Fruit fly (Drosophila melanogaster) whole organism, embryonic: ENCODE results near the gene CG31515.
A peak's percentile ranks its signal among the peaks of the same experiment; 100 is the strongest.

Experiments used
- B-H2 ChIP-seq: fragments of 200-800 bp; sonication (Bioruptor generic); optimal IDR thresholded peaks from 2 replicates; lab custom pipeline; 2018; ENCODE audit warnings: missing biosample characterization, mild to moderate bottlenecking, missing genetic modification characterization
- CG12219 ChIP-seq: fragments of 200-800 bp; sonication (Bioruptor generic); optimal IDR thresholded peaks from 3 replicates; lab custom pipeline; 2018; ENCODE audit warnings: missing biosample characterization, mild to moderate bottlenecking, missing genetic modification characterization
- CG12236 ChIP-seq: fragments of 200-800 bp; sonication (Bioruptor generic); optimal IDR thresholded peaks from 2 replicates; lab custom pipeline; 2016; ENCODE audit warnings: missing biosample characterization, missing genetic modification characterization
- CG12942 ChIP-seq: fragments of 200-800 bp; sonication (Bioruptor generic); optimal IDR thresholded peaks from 3 replicates; lab custom pipeline; 2016; ENCODE audit warnings: missing biosample characterization, missing genetic modification characterization
- CG13123 ChIP-seq: fragments of 200-800 bp; sonication (Bioruptor generic); optimal IDR thresholded peaks from 2 replicates; lab custom pipeline; 2016; ENCODE audit warnings: missing biosample characterization, missing genetic modification characterization
- CG14667 ChIP-seq: fragments of 200-800 bp; sonication (Bioruptor generic); IDR thresholded peaks from 2 replicates; pipeline ENCODE4 v1.3.6; 2022; ENCODE audit warnings: missing biosample characterization, missing genetic modification characterization
- CG15011 ChIP-seq: fragments of 200-800 bp; sonication (Bioruptor generic); optimal IDR thresholded peaks from 3 replicates; lab custom pipeline; 2018; ENCODE audit warnings: missing biosample characterization, mild to moderate bottlenecking, missing genetic modification characterization
- CG15479 ChIP-seq: fragments of 200-800 bp; sonication (Bioruptor generic); optimal IDR thresholded peaks from 3 replicates; lab custom pipeline; 2019; ENCODE audit warnings: missing biosample characterization, mild to moderate bottlenecking, missing genetic modification characterization, moderate library complexity
- CG16815 ChIP-seq: fragments of 200-800 bp; sonication (Bioruptor generic); optimal IDR thresholded peaks from 3 replicates; lab custom pipeline; 2017; ENCODE audit warnings: missing biosample characterization, mild to moderate bottlenecking, missing genetic modification characterization
- CG2199 ChIP-seq: fragments of 200-800 bp; sonication (Bioruptor generic); IDR thresholded peaks from 3 replicates; pipeline ENCODE4 v1.3.6; 2022; ENCODE audit warnings: missing biosample characterization, missing genetic modification characterization
- CG2678 ChIP-seq: fragments of 200-800 bp; sonication (Bioruptor generic); optimal IDR thresholded peaks from 3 replicates; lab custom pipeline; 2019; ENCODE audit warnings: missing biosample characterization, mild to moderate bottlenecking, missing genetic modification characterization, moderate library complexity
- CG34224 ChIP-seq: fragments of 200-800 bp; sonication (Bioruptor generic); IDR thresholded peaks from 3 replicates; pipeline ENCODE4 v1.3.6; 2022; ENCODE audit warnings: missing biosample characterization, missing genetic modification characterization; ENCODE audit not compliant: partially characterized antibody
- CG3838 ChIP-seq: fragments of 200-800 bp; sonication (Bioruptor generic); optimal IDR thresholded peaks from 3 replicates; lab custom pipeline; 2016; ENCODE audit warnings: missing biosample characterization, missing genetic modification characterization
- CG6765 ChIP-seq: fragments of 200-800 bp; sonication (Bioruptor generic); optimal IDR thresholded peaks from 3 replicates; lab custom pipeline; 2017; ENCODE audit warnings: missing biosample characterization, mild to moderate bottlenecking, missing genetic modification characterization
- CG7271 ChIP-seq: fragments of 200-800 bp; sonication (Bioruptor generic); optimal IDR thresholded peaks from 2 replicates; lab custom pipeline; 2018; ENCODE audit warnings: missing biosample characterization, mild to moderate bottlenecking, missing genetic modification characterization, moderate library complexity
- CG9215 ChIP-seq: fragments of 200-800 bp; sonication (Bioruptor generic); IDR thresholded peaks from 2 replicates; pipeline ENCODE4 v1.3.6; 2022; ENCODE audit warnings: missing biosample characterization, missing genetic modification characterization
- Camta ChIP-seq: fragments of 200-800 bp; sonication (Bioruptor generic); optimal IDR thresholded peaks from 2 replicates; lab custom pipeline; 2016; ENCODE audit warnings: missing biosample characterization, missing genetic modification characterization
- D ChIP-seq, 2 experiments: fragments of 200-800 bp in 1 of 2; fragments of >200 bp in 1 of 2; sonication (Bioruptor generic) in 1 of 2; optimal IDR thresholded peaks; 2 replicates in 1 of 2; 3 replicates in 1 of 2; lab custom pipeline; 2017; ENCODE audit warnings: mild to moderate bottlenecking in 1 of 2, missing biosample characterization in 1 of 2, missing genetic modification characterization in 1 of 2, missing genetic modification reagents in 1 of 2
- D19B ChIP-seq: fragments of 200-800 bp; sonication (Bioruptor generic); optimal IDR thresholded peaks from 2 replicates; lab custom pipeline; 2017; ENCODE audit warnings: missing biosample characterization, mild to moderate bottlenecking, missing genetic modification characterization
- Dek ChIP-seq: fragments of 200-800 bp; sonication (Bioruptor generic); optimal IDR thresholded peaks from 3 replicates; lab custom pipeline; 2019; ENCODE audit warnings: missing biosample characterization, mild to moderate bottlenecking, missing genetic modification characterization, moderate library complexity
- Fer1 ChIP-seq: fragments of 200-800 bp; sonication (Bioruptor generic); optimal IDR thresholded peaks from 2 replicates; lab custom pipeline; 2017; ENCODE audit warnings: missing biosample characterization, mild to moderate bottlenecking, missing genetic modification characterization
- HLH4C ChIP-seq: fragments of 200-800 bp; sonication (Bioruptor generic); IDR thresholded peaks from 3 replicates; pipeline ENCODE4 v1.3.6; 2022; ENCODE audit warnings: missing biosample characterization, missing genetic modification characterization; ENCODE audit not compliant: partially characterized antibody
- MTF-1 ChIP-seq: fragments of 200-800 bp; sonication (Bioruptor generic); optimal IDR thresholded peaks from 2 replicates; lab custom pipeline; 2018; ENCODE audit warnings: missing biosample characterization, mild to moderate bottlenecking, missing genetic modification characterization, borderline replicate concordance
- Mad ChIP-seq: fragments of 200-800 bp; sonication (Bioruptor generic); optimal IDR thresholded peaks from 2 replicates; lab custom pipeline; 2016; ENCODE audit warnings: missing biosample characterization, missing genetic modification characterization
- Nf-YB ChIP-seq: fragments of 200-800 bp; sonication (Bioruptor generic); optimal IDR thresholded peaks from 3 replicates; lab custom pipeline; 2019; ENCODE audit warnings: missing biosample characterization, mild to moderate bottlenecking, missing genetic modification characterization, moderate library complexity
- Scr ChIP-seq: fragments of 200-800 bp; sonication (Bioruptor generic); IDR thresholded peaks from 2 replicates; pipeline ENCODE4 v1.3.6; 2022; ENCODE audit warnings: missing biosample characterization, missing genetic modification characterization; ENCODE audit not compliant: partially characterized antibody
- Side ChIP-seq: fragments of 200-800 bp; sonication (Bioruptor generic); optimal IDR thresholded peaks from 2 replicates; lab custom pipeline; 2016; ENCODE audit warnings: missing biosample characterization, missing genetic modification characterization
- Taf1 ChIP-seq: fragments of 200-800 bp; sonication (Bioruptor generic); IDR thresholded peaks from 2 replicates; pipeline ENCODE4 v1.3.6; 2022; ENCODE audit warnings: missing biosample characterization, missing genetic modification characterization
- bsh ChIP-seq, 2 experiments: fragments of 200-800 bp; sonication (Bioruptor generic); optimal IDR thresholded peaks; 2 replicates each; lab custom pipeline; 2017 to 2018; ENCODE audit warnings: mild to moderate bottlenecking in 2 of 2, missing biosample characterization in 2 of 2, missing genetic modification characterization in 2 of 2, moderate library complexity in 1 of 2
- chm ChIP-seq: fragments of 200-800 bp; sonication (Bioruptor generic); IDR thresholded peaks from 2 replicates; pipeline ENCODE4 v1.3.6; 2022; ENCODE audit warnings: missing biosample characterization, missing genetic modification characterization
- crp ChIP-seq, 2 experiments: fragments of 200-800 bp; sonication (Bioruptor generic); optimal IDR thresholded peaks; 2 replicates in 1 of 2; 3 replicates in 1 of 2; lab custom pipeline; 2017; ENCODE audit warnings: missing biosample characterization in 2 of 2, missing genetic modification characterization in 2 of 2, mild to moderate bottlenecking in 1 of 2, moderate library complexity in 1 of 2
- dan ChIP-seq: fragments of 200-800 bp; sonication (Bioruptor generic); IDR thresholded peaks from 2 replicates; pipeline ENCODE4 v1.3.6; 2022; ENCODE audit warnings: missing biosample characterization, missing genetic modification characterization
- dmrt11E ChIP-seq: fragments of 200-800 bp; sonication (Bioruptor generic); optimal IDR thresholded peaks from 3 replicates; lab custom pipeline; 2018; ENCODE audit warnings: missing biosample characterization, mild to moderate bottlenecking, missing genetic modification characterization, moderate library complexity
- fd64A ChIP-seq: fragments of 200-800 bp; sonication (Bioruptor generic); optimal IDR thresholded peaks from 3 replicates; lab custom pipeline; 2018; ENCODE audit warnings: missing biosample characterization, mild to moderate bottlenecking, missing genetic modification characterization
- fru ChIP-seq: fragments of >200 bp; optimal IDR thresholded peaks from 2 replicates; lab custom pipeline; 2017
- hbn ChIP-seq: fragments of 200-800 bp; sonication (Bioruptor generic); IDR thresholded peaks from 2 replicates; pipeline ENCODE4 v1.3.6; 2022; ENCODE audit warnings: missing biosample characterization, missing genetic modification characterization; ENCODE audit not compliant: partially characterized antibody
- knrl ChIP-seq: fragments of 200-800 bp; sonication (Bioruptor generic); IDR thresholded peaks from 3 replicates; pipeline ENCODE4 v1.3.6; 2022; ENCODE audit warnings: missing biosample characterization, missing genetic modification characterization; ENCODE audit not compliant: partially characterized antibody
- luna ChIP-seq: fragments of 200-800 bp; sonication (Bioruptor generic); optimal IDR thresholded peaks from 2 replicates; lab custom pipeline; 2016; ENCODE audit warnings: missing biosample characterization, missing genetic modification characterization
- mam ChIP-seq: fragments of 200-800 bp; sonication (Bioruptor generic); optimal IDR thresholded peaks from 3 replicates; lab custom pipeline; 2016; ENCODE audit warnings: missing biosample characterization, missing genetic modification characterization
- onecut ChIP-seq: fragments of 200-800 bp; sonication (Bioruptor generic); IDR thresholded peaks from 2 replicates; pipeline ENCODE4 v1.3.6; 2022; ENCODE audit warnings: missing biosample characterization, missing genetic modification characterization
- pros ChIP-seq: fragments of 200-800 bp; sonication (Bioruptor generic); optimal IDR thresholded peaks from 3 replicates; lab custom pipeline; 2019; ENCODE audit warnings: missing biosample characterization, mild to moderate bottlenecking, missing genetic modification characterization, moderate library complexity
- ranshi ChIP-seq: fragments of 200-800 bp; sonication (Bioruptor generic); IDR thresholded peaks from 2 replicates; pipeline ENCODE4 v1.3.6; 2022; ENCODE audit warnings: missing biosample characterization, missing genetic modification characterization
- run ChIP-seq: fragments of 200-800 bp; sonication (Bioruptor generic); optimal IDR thresholded peaks from 3 replicates; lab custom pipeline; 2018; ENCODE audit warnings: missing biosample characterization, mild to moderate bottlenecking, missing genetic modification characterization
- so ChIP-seq: fragments of 200-800 bp; sonication (Bioruptor generic); IDR thresholded peaks from 3 replicates; pipeline ENCODE4 v1.3.6; 2022; ENCODE audit warnings: missing biosample characterization, missing genetic modification characterization
- stwl ChIP-seq: fragments of 200-800 bp; sonication (Bioruptor generic); optimal IDR thresholded peaks from 3 replicates; lab custom pipeline; 2018; ENCODE audit warnings: missing biosample characterization, mild to moderate bottlenecking, missing genetic modification characterization, moderate library complexity
- sug ChIP-seq: fragments of 200-800 bp; optimal IDR thresholded peaks from 2 replicates; lab custom pipeline; 2019; ENCODE audit warnings: missing biosample characterization, mild to moderate bottlenecking, missing genetic modification characterization, moderate library complexity
- tgo ChIP-seq: fragments of 200-800 bp; sonication (Bioruptor generic); IDR thresholded peaks from 3 replicates; pipeline ENCODE4 v1.3.6; 2022; ENCODE audit warnings: missing biosample characterization, missing genetic modification characterization
- wek ChIP-seq: fragments of 200-800 bp; sonication (Bioruptor generic); optimal IDR thresholded peaks from 3 replicates; lab custom pipeline; 2018; ENCODE audit warnings: missing biosample characterization, mild to moderate bottlenecking, missing genetic modification characterization, moderate library complexity
- yki ChIP-seq: fragments of >200 bp; optimal IDR thresholded peaks from 3 replicates; lab custom pipeline; 2018
- zfh1 ChIP-seq: fragments of 200-800 bp; sonication (Bioruptor generic); IDR thresholded peaks from 3 replicates; pipeline ENCODE4 v1.3.6; 2022; ENCODE audit warnings: missing biosample characterization, missing genetic modification characterization
- zfh2 ChIP-seq: fragments of 200-800 bp; sonication (Bioruptor generic); optimal IDR thresholded peaks from 2 replicates; lab custom pipeline; 2016; ENCODE audit warnings: missing biosample characterization, missing genetic modification characterization

CG31515 gene

dm6 chr3R:23374290-23374689 lies 14.4 kb downstream of the CG31515 start (continued):
- TF ChIP-seq CG15011: no peak
- TF ChIP-seq chm (GFP tag; lab: Robert Waterston, UW): no peak
- TF ChIP-seq ranshi (GFP tag; lab: Robert Waterston, UW): no peak
- TF ChIP-seq CG2678 (tag; lab: Kevin White, UChicago): no peak
- no peak for TF ChIP-seq zfh2 (GFP tag; lab: Kevin White, UChicago)
- no peak for TF ChIP-seq CG13123 (GFP tag; lab: Kevin White, UChicago)
- no peak for TF ChIP-seq CG12942 (GFP tag; lab: Kevin White, UChicago)
- TF ChIP-seq bsh (GFP tag; optimal IDR thresholded peaks at IDR 0.05; lab: Kevin White, UChicago): no peak
- no peak for TF ChIP-seq luna
- no peak for TF ChIP-seq dmrt11E (tag; lab: Kevin White, UChicago)
- TF ChIP-seq dan: no peak
- no peak for TF ChIP-seq run (tag; lab: Kevin White, UChicago)
- peak; percentile 33 for TF ChIP-seq Fer1 (GFP tag; lab: Kevin White, UChicago)
- TF ChIP-seq Nf-YB: no peak
- TF ChIP-seq CG15479 (GFP tag; lab: Kevin White, UChicago): no peak
- TF ChIP-seq HLH4C (GFP tag; lab: Robert Waterston, UW): no peak
- TF ChIP-seq zfh1 (GFP tag; lab: Robert Waterston, UW): no peak
- TF ChIP-seq CG14667: no peak
- no peak for TF ChIP-seq so (GFP tag; lab: Robert Waterston, UW)
- TF ChIP-seq CG3838: no peak
- TF ChIP-seq CG9215: no peak
- TF ChIP-seq Dek (tag; lab: Kevin White, UChicago): no peak
- TF ChIP-seq D19B (GFP tag; lab: Kevin White, UChicago): no peak
- no peak for TF ChIP-seq stwl (tag; lab: Kevin White, UChicago)
- TF ChIP-seq tgo (GFP tag; lab: Robert Waterston, UW): no peak
- no peak for TF ChIP-seq CG16815 (GFP tag; lab: Kevin White, UChicago)
- peak; percentile 5 for TF ChIP-seq B-H2
- TF ChIP-seq pros (GFP tag; lab: Kevin White, UChicago): no peak
- no peak for TF ChIP-seq CG7271 (tag; lab: Kevin White, UChicago)
- peak; percentile 79 for TF ChIP-seq sug (tag; lab: Kevin White, UChicago)
- TF ChIP-seq yki (lab: Kevin White, UChicago): no peak
- TF ChIP-seq D (optimal IDR thresholded peaks at IDR 0.05; lab: Kevin White, UChicago): no peak
- TF ChIP-seq D (GFP tag; optimal IDR thresholded peaks at IDR 0.05; lab: Kevin White, UChicago): no peak
- no peak for TF ChIP-seq Camta (GFP tag; lab: Kevin White, UChicago)
- no peak for TF ChIP-seq fru (lab: Kevin White, UChicago)
- TF ChIP-seq onecut (GFP tag; lab: Robert Waterston, UW): no peak
- no peak for TF ChIP-seq mam (GFP tag; lab: Kevin White, UChicago)
- TF ChIP-seq Side (GFP tag; lab: Kevin White, UChicago): no peak
- TF ChIP-seq CG12219 (GFP tag; lab: Kevin White, UChicago): no peak
- TF ChIP-seq MTF-1 (GFP tag; lab: Kevin White, UChicago): no peak
- TF ChIP-seq Scr: peak; percentile 20; the same call in 1 of the 2 replicates
- TF ChIP-seq CG34224 (GFP tag; lab: Robert Waterston, UW): peak; percentile 24; the same call in 1 of the 3 replicates
- no peak for TF ChIP-seq hbn (GFP tag; lab: Robert Waterston, UW)
- no peak for TF ChIP-seq knrl (GFP tag; lab: Robert Waterston, UW)
- no peak for TF ChIP-seq Taf1 (GFP tag; lab: Robert Waterston, UW)
- TF ChIP-seq CG6765: no peak
- no peak for TF ChIP-seq crp (GFP tag; optimal IDR thresholded peaks at IDR 0.05; lab: Kevin White, UChicago)
- no peak for TF ChIP-seq CG2199 (GFP tag; lab: Robert Waterston, UW)
- TF ChIP-seq wek: no peak
- TF ChIP-seq CG12236 (GFP tag; lab: Kevin White, UChicago): no peak
- no peak for TF ChIP-seq Mad (GFP tag; lab: Kevin White, UChicago)
- no peak for TF ChIP-seq fd64A (GFP tag; lab: Kevin White, UChicago)
